Worm (Caenorhabditis elegans): Measurements from ENCODE around the gene igdb-2.

The igdb-2 gene

DNA sequence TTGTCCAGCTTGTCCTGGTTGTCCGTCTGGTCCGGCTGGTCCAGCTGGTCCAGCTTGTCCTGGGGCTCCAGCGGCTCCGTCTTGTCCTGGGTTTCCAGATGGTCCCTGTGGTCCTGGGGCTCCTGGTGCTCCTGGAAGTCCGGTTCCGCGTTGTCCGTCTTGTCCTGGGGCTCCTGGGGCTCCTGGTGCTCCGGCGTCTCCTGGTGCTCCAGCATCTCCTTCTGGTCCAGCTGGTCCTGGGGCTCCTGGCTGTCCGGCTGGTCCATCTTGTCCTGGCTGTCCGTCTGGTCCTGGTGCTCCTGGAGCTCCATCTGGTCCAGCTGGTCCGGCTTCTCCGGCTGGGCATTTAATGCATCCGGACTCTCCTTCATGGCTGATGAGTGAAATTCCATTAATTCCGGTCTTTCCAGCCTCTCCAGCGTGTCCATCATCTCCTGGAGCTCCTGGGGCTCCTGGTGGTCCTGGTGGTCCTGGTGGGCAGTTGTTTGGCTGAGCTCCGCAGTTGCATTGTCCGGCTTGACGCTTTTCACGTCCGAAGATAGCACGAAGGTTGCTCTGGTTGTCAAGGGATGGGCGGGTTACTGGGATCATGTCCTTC, 40.7 kb upstream of the igdb-2 start (continued):
- TF ChIP-seq odd-2 (tag; optimal IDR thresholded peaks at IDR 0.05), result no peak
- no peak for TF ChIP-seq ama-1 (optimal IDR thresholded peaks at IDR 0.05)
- TF ChIP-seq T23F11.4 (GFP tag; optimal IDR thresholded peaks at IDR 0.05), result no peak
- TF ChIP-seq ahr-1 (tag; optimal IDR thresholded peaks at IDR 0.05), result no peak

DNA sequence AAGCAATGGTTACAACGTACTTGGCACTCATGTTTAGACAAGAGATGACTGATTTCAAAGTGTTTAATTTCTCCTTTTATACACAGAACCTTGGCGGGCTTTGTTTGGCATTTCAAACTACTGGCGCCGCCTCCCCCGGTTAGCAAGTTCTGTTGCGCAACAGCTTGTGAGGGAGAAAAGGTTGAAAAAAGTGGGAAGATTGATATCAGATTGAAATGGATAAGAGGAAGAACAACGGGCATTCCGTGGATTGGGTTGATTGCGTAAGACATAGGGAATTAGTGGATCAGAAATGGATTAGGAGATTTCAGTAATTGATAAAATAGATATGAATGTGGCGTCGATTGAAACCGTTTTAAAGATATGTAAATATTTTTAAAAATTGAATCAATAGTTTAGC, 40.0 kb upstream of the igdb-2 start, which contains the start of gene col-130:
TSS of gene col-130 (minus strand) at position 50 of the 400 bp plus-strand sequence.
- TF ChIP-seq rnt-1 (tag; optimal IDR thresholded peaks at IDR 0.05) (no peak), hlh-15 (tag; optimal IDR thresholded peaks at IDR 0.05) (no peak), pqm-1 (tag; optimal IDR thresholded peaks at IDR 0.05) (no peak), K02D7.2 (tag; optimal IDR thresholded peaks at IDR 0.05) (no peak), ref-2 (tag; optimal IDR thresholded peaks at IDR 0.05) (no peak), pag-3 (tag; optimal IDR thresholded peaks at IDR 0.05; ENCODE audit: borderline replicate concordance) (no peak), ceh-45 (GFP tag; IDR thresholded peaks at IDR 0.05) (no peak), ets-4 (tag; optimal IDR thresholded peaks at IDR 0.05) (no peak), ceh-31 (tag; optimal IDR thresholded peaks at IDR 0.05) (no peak)

DNA sequence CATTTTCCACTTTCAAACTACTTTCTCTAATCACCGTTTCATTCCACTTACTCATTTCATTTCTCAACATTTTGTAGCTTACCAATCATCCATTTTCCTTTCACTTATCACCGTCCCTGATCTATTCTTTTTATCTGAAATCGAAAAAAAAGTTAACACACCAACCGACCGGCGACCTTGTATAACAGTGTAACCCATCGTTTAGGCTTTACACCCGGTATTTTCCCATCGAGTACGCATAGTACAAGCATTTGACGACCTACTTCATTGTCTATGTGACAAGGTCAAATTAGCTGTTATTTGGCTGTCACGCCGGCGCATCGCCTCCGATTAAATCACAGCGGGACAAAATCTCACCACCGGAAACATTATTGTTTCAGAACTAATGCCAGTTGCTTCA, 39.0 kb upstream of the igdb-2 start:
- TF ChIP-seq C38D4.7 (GFP tag; optimal IDR thresholded peaks at IDR 0.05) (no peak), eyg-1 (tag; optimal IDR thresholded peaks at IDR 0.05) (no peak), nhr-11 (tag; optimal IDR thresholded peaks at IDR 0.05) (no peak), tbx-7 (tag; optimal IDR thresholded peaks at IDR 0.05) (no peak), lim-6 (tag; optimal IDR thresholded peaks at IDR 0.05) (no peak), unc-55 (GFP tag; optimal IDR thresholded peaks at IDR 0.05) (no peak), npax-4 (tag; optimal IDR thresholded peaks at IDR 0.05) (no peak)

DNA sequence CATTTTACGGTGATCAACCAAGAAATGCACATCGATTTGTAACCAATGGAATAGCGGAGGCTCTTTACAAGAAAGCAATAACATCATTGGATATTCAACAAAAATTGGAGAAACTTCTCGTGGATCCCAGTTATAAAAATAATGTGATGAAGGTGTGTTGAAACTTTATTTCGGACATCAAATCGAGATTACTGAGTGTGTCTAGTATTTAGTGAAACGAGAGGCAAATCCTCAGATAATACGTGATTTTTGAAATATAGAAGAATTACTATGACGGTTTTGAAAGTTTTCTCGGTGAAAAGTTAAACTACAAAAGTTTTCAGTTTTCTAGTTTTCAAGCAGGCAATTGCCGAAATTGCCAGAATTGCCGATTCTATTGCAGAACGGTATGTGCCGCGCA, 36.7 kb upstream of the igdb-2 start:
- no peak for TF ChIP-seq elt-2 (tag; optimal IDR thresholded peaks at IDR 0.05)
- no peak for TF ChIP-seq ceh-34 (tag; optimal IDR thresholded peaks at IDR 0.05)
- no peak for TF ChIP-seq K02D7.2 (tag; optimal IDR thresholded peaks at IDR 0.05)
- no peak for TF ChIP-seq unc-86 (tag; optimal IDR thresholded peaks at IDR 0.05)
- TF ChIP-seq dmd-4 (tag; optimal IDR thresholded peaks at IDR 0.05; ENCODE audit: borderline replicate concordance), result no peak
- no peak for TF ChIP-seq madf-2 (tag; optimal IDR thresholded peaks at IDR 0.05)
- TF ChIP-seq lin-11 (tag; optimal IDR thresholded peaks at IDR 0.05), result no peak
- TF ChIP-seq ceh-14 (tag; optimal IDR thresholded peaks at IDR 0.05), result no peak
- TF ChIP-seq hlh-15 (tag; optimal IDR thresholded peaks at IDR 0.05), result no peak
- TF ChIP-seq sox-4 (tag; optimal IDR thresholded peaks at IDR 0.05), result no peak

DNA sequence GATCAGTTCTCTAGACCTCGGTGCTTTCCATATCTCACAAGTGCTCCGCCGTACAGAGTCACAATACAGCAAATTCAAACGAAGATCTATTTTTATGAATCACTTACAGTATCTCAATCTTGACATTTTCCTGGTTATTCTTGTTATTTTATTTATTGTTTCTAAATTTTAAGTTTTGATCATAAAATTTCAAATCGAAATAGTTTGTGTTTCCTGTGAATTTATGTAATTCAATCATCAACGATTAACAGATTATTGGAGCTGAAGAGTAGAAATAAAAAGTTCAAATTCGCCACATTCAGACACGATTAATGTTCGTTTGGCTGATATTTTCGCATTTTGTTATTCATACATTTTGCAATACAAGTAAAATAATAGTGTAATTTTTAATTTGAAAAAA, 36.1 kb upstream of the igdb-2 start, which contains the start of gene clec-184:
TSS of gene clec-184 (plus strand) at position 301 of the 400 bp plus-strand sequence.
- TF ChIP-seq hlh-8 (tag; optimal IDR thresholded peaks at IDR 0.05), result no peak
- no peak for TF ChIP-seq K09A11.1 (tag; optimal IDR thresholded peaks at IDR 0.05; ENCODE audit: insufficient read depth)
- no peak for TF ChIP-seq ets-4 (tag; optimal IDR thresholded peaks at IDR 0.05)
- no peak for TF ChIP-seq fkh-6 (tag; optimal IDR thresholded peaks at IDR 0.05)
- TF ChIP-seq ama-1 (optimal IDR thresholded peaks at IDR 0.05), result no peak
- TF ChIP-seq ceh-48 (tag; optimal IDR thresholded peaks at IDR 0.05), result no peak
- no peak for TF ChIP-seq nhr-232 (tag; optimal IDR thresholded peaks at IDR 0.05)
- no peak for TF ChIP-seq pat-9 (tag; optimal IDR thresholded peaks at IDR 0.05)
- no peak for TF ChIP-seq F13H6.1 (tag; optimal IDR thresholded peaks at IDR 0.05)
- TF ChIP-seq hlh-30 (tag; optimal IDR thresholded peaks at IDR 0.05; ENCODE audit: insufficient read depth), result no peak
- no peak for TF ChIP-seq Y22D7AL.16 (tag; optimal IDR thresholded peaks at IDR 0.05)
- TF ChIP-seq C38D4.7 (GFP tag; optimal IDR thresholded peaks at IDR 0.05), result no peak
- TF ChIP-seq unc-42 (tag; optimal IDR thresholded peaks at IDR 0.05), result no peak
- no peak for TF ChIP-seq madf-2 (tag; optimal IDR thresholded peaks at IDR 0.05)
- TF ChIP-seq ceh-30 (tag; optimal IDR thresholded peaks at IDR 0.05), result no peak
- TF ChIP-seq eyg-1 (tag; optimal IDR thresholded peaks at IDR 0.05), result no peak
- TF ChIP-seq ceh-6 (GFP tag; optimal IDR thresholded peaks at IDR 0.05), result no peak
